Worm (Caenorhabditis elegans) whole organism, midembryonic: Measurements from ENCODE around the gene F45H10.2.

ENCODE experiments used
- T22C8.4 ChIP-seq: fragments of 200-800 bp; sonication (Bioruptor generic); IDR thresholded peaks from 2 replicates; pipeline ENCODE4 v1.3.6; 2022; ENCODE audit warnings: missing genetic modification characterization, missing compliant biosample characterization
- cog-1 ChIP-seq: sonication (generic microtip); optimal IDR thresholded peaks from 2 replicates; lab custom pipeline; 2016; ENCODE audit warnings: missing genetic modification characterization, missing compliant biosample characterization
- flt-1 ChIP-seq: fragments of 200-800 bp; sonication (Bioruptor generic); IDR thresholded peaks from 2 replicates; pipeline ENCODE4 v1.3.6; 2022; ENCODE audit warnings: missing genetic modification characterization, missing compliant biosample characterization
- klf-2 ChIP-seq: fragments of 200-800 bp; sonication (Bioruptor generic); conservative IDR thresholded peaks from 2 replicates; pipeline ENCODE4 v1.3.6; 2022; ENCODE audit warnings: missing genetic modification reagents, missing genetic modification characterization, missing compliant biosample characterization
- med-1 ChIP-seq: sonication (generic microtip); optimal IDR thresholded peaks from 2 replicates; lab custom pipeline; 2017; ENCODE audit warnings: missing genetic modification characterization, mild to moderate bottlenecking, missing compliant biosample characterization, antibody characterized with exemption, missing genetic modification reagents; ENCODE audit not compliant: insufficient read depth
- ref-1 ChIP-seq: fragments of 200-800 bp; sonication (Bioruptor generic); conservative IDR thresholded peaks from 2 replicates; pipeline ENCODE4 v1.3.6; 2022; ENCODE audit warnings: missing genetic modification reagents, missing genetic modification characterization, missing compliant biosample characterization
- tab-1 ChIP-seq: fragments of 200-800 bp; sonication (Bioruptor generic); IDR thresholded peaks from 2 replicates; pipeline ENCODE4 v1.3.6; 2022; ENCODE audit warnings: missing genetic modification characterization, missing compliant biosample characterization
- ztf-23 ChIP-seq: fragments of 200-800 bp; sonication (Bioruptor generic); IDR thresholded peaks from 2 replicates; pipeline ENCODE4 v1.3.6; 2022; ENCODE audit warnings: missing genetic modification reagents, missing genetic modification characterization, missing compliant biosample characterization
- ztf-29 ChIP-seq: fragments of 200-800 bp; sonication (Bioruptor generic); IDR thresholded peaks from 2 replicates; pipeline ENCODE4 v1.3.6; 2022; ENCODE audit warnings: missing genetic modification reagents, missing genetic modification characterization, missing compliant biosample characterization

Gene F45H10.2

DNA sequence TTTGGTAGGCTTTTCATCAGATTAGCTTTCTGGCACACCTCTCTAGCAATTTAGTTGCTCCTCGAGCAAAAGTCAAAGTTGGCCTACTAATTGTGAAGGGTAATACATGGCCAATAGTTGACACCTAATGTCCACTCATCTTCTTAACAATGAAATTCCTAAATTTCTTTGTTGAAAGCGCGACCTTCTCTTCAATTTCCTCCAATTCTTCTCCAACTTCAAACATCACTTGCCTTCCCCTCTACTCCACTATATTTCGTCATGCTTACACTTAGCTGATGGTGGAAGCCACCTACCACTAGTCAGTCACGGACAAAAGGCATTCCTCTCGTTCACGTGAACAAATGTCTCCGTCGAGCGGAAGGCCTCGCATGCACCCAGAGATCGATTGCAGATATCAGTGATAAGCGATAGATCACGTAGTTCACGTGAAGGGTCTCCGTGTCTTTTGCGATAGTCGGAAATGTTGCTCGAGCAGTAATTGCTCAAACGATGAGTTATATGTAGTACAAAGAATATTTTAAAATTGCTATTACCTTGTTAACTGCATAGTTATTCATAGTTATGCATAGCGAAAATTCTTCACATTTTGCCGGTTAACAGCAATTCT, 23.7 kb downstream of the F45H10.2 start, which contains the start of gene E01G4.3:
Gene E01G4.3 (minus strand): TSS at position 560 of the 610 bp plus-strand sequence.
- no peak for TF ChIP-seq tab-1 (GFP tag; lab: Robert Waterston, UW)
- no peak for TF ChIP-seq flt-1
- TF ChIP-seq klf-2 (GFP tag; lab: Robert Waterston, UW), result no peak
- no peak for TF ChIP-seq T22C8.4 (GFP tag; lab: Robert Waterston, UW)
- TF ChIP-seq cog-1, result no peak
- no peak for TF ChIP-seq ztf-29 (GFP tag; lab: Robert Waterston, UW)
- no peak for TF ChIP-seq ztf-23 (GFP tag; lab: Robert Waterston, UW)
- TF ChIP-seq med-1, result no peak
- TF ChIP-seq ref-1 (GFP tag; lab: Robert Waterston, UW), result no peak

DNA sequence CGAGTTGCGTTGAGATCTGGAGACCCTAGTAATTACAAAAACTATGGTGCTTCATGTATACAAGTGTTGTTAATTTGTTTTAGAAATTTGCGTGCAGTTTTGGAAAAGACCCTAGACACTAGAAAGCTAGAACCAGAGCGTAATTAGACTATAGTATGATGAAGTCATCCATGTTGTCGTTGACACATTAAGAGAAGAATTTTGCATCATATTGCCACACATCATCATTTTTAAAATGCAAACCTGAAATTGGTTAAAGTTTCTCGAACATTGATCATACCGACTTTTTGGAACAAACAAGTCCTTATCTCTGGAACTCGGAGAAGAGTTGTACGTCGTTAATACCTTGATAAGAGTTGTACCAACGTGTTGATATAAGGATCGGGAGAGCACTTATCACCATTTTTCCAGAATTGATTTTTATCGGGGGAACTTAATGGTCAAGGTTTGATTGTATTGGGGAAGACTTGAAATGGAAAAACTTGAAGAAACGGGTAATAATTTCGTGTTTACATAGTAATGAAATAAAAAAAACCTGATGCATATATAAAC, 24.9 kb downstream of the F45H10.2 start:
- TF ChIP-seq T22C8.4 (GFP tag; lab: Robert Waterston, UW) (no peak), ztf-29 (GFP tag; lab: Robert Waterston, UW) (no peak), ztf-23 (GFP tag; lab: Robert Waterston, UW) (no peak), med-1 (no peak), flt-1 (no peak), cog-1 (no peak), tab-1 (GFP tag; lab: Robert Waterston, UW) (no peak), klf-2 (GFP tag; lab: Robert Waterston, UW) (no peak)

DNA sequence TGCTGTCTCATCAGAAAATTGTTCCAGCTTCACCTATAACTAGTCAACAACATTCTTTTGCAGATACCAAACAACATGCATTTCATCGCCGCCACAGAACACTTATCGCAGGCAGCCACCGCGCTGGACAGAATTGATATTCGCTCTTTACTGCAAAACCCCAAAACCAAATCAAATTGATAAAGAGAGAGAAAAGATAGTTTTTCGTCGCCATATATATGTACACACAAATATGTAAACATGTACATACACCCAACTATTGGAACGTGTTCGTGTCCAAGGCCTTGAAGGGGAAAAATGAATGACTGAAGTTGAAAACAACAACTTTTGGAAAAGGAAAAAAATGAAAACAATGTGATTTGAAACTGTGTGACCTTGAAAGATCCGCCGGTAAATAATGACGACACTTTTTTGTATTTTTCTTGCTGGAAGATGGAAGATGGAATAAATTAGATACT, 27.4 kb downstream of the F45H10.2 start:
- no peak for TF ChIP-seq flt-1
- no peak for TF ChIP-seq tab-1 (GFP tag; lab: Robert Waterston, UW)
- no peak for TF ChIP-seq ref-1 (GFP tag; lab: Robert Waterston, UW)
- no peak for TF ChIP-seq cog-1
- no peak for TF ChIP-seq ztf-23 (GFP tag; lab: Robert Waterston, UW)
- no peak for TF ChIP-seq ztf-29 (GFP tag; lab: Robert Waterston, UW)
- no peak for TF ChIP-seq med-1
- TF ChIP-seq T22C8.4 (GFP tag; lab: Robert Waterston, UW), result no peak
- TF ChIP-seq klf-2 (GFP tag; lab: Robert Waterston, UW), result no peak

DNA sequence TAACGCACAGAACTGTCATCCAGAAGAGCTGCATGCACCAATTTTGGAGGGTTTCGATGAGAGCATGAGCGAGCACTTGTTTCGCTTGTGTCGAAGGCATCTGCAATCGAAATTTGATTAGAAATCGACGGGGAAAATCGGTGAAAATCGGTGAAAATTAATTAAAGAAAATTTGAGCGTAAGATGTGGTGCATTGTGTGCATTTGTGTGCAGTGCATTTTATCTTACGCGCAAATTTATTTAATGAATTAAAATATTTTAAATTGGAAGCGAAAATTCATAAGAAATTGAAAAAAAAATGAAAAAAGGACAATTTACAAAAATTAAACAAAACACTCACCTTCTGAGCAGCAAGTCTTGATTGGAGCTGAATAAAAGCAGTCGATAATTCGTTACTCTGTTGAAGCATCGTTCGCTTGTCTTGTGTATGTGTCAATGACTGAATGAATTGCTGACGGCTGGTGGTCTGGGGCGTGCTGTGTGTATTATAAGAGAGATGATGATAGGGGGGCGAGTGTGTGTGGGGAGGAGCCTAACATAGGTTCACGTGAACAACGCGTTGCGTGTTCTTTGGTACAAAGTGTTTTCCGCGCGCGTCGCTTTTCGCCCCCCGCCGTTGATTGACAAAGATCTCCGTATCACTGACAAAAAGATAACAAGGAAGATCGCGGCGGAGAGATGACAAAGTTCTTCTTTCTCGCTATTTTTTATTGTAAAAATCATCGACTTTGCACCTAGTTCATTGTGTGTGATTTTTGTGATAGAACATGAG, 31.1 kb downstream of the F45H10.2 start:
- TF ChIP-seq flt-1 (peak; percentile 69; the same call in 1 of the 2 replicates), cog-1 (peak; percentile 70), tab-1 (GFP tag; lab: Robert Waterston, UW) (no peak)

DNA sequence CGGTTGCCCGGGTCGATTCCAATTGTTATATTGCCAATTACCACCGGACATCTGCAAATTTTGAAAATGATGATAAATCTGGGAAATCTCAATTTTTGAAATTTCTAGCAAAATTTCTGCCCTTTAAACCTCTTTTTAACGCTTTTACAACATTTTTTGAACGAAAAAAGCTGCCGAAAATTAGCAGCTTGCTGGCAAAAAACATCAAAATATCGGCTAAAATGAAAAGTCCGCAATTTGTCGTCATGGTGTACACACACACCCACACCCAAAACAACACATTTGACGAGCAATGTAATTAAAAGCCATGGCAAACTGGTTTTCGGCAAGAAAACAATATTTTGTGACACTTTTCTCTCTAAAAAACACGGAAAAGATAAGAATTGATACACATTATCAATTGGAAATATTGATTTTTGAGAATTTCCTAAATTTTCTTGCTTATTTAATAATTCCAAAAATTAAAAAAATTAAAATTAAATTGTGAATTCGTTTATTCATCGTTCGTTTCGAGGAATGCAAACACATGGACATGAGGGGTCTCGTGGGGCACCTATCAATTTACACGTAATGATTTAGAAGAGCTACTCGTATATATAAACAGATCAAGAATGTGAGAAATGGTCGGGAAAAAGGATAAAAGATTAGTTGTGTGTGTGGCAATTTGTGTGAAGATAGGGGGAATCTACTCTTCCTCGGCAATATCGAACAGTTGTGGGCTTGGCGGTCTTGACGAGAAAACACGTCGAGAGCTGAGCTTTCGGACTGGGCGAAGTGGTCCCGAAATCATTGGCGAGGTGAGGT, 32.1 kb downstream of the F45H10.2 start, which contains the start of gene pqn-27:
Gene pqn-27 (minus strand): TSS at position 51 of the 804 bp plus-strand sequence.
- TF ChIP-seq cog-1 (peak; percentile 60), med-1 (no peak), tab-1 (GFP tag; lab: Robert Waterston, UW) (no peak), flt-1 (0 out of 2 replicates have a peak, but pooled peaks have one; percentile 6), klf-2 (GFP tag; lab: Robert Waterston, UW) (no peak), ref-1 (GFP tag; lab: Robert Waterston, UW) (0 out of 2 replicates have a peak, but pooled peaks have one; percentile 6), ztf-29 (GFP tag; lab: Robert Waterston, UW) (no peak), ztf-23 (GFP tag; lab: Robert Waterston, UW) (no peak), T22C8.4 (GFP tag; lab: Robert Waterston, UW) (no peak)

DNA sequence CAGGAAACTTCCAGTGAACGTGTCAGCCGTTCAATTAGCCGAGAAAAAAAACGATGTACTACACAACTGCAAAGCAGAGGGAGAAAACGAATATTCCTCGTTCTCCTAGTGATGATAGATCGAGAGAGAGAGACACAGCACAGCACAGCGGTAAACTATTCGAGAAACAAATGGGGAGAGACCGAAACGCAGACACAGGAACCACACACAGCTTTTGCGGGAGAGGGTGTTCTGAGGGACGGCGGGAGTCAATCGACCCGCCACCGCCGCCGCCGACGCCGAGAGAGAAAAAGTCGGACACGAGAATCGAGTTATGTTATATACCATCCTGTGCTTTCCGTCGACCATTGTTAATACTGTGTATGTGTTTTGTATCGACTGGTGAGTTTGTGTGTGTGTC, 36.2 kb downstream of the F45H10.2 start:
- TF ChIP-seq T22C8.4 (GFP tag; lab: Robert Waterston, UW) (no peak), med-1 (no peak), ztf-29 (GFP tag; lab: Robert Waterston, UW) (no peak), tab-1 (GFP tag; lab: Robert Waterston, UW) (no peak), flt-1 (no peak), ztf-23 (GFP tag; lab: Robert Waterston, UW) (0 out of 2 replicates have a peak, but pooled peaks have one; percentile 9)

DNA sequence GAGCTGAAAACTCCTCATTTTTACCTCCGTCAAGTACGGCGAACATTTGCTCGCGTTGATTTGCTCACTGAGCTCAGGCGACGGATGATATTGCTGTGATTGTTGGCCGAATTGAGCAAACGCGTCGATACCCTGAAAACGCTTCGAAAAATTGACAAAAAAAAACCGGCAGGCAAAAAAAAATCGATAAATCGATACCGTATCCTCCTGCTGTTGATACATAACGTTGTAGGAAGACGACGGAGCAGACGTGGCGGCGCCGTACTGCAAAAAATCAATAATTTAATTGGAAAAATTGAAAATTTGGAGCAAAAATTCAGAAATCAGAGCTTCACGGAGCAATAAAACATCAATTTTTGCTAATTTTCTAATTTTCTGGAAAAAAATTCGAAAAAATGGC, 38.0 kb downstream of the F45H10.2 start:
- peak; percentile 57 for TF ChIP-seq T22C8.4 (GFP tag; lab: Robert Waterston, UW)
- no peak for TF ChIP-seq tab-1 (GFP tag; lab: Robert Waterston, UW)

DNA sequence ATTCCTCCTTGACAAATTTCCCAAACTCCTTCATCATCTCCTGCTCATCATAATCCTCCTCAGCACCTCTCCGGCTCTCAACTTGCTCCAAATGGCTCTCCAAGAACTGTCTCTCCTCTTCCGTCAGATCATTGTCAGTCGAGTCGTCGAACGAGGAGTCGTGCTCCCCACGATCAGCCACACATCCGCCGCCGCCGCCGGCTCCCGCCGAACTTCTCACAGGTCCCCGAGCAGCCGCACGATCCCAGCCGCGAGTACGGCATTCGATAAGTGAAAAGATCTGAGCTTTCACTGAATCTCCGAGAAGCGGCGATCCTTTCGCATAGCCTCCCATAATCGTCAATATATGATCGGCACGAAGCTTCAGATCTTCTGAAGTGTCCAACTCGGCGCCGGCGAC, 41.5 kb downstream of the F45H10.2 start:
- no peak for TF ChIP-seq T22C8.4 (GFP tag; lab: Robert Waterston, UW)
- no peak for TF ChIP-seq tab-1 (GFP tag; lab: Robert Waterston, UW)
- no peak for TF ChIP-seq klf-2 (GFP tag; lab: Robert Waterston, UW)
- no peak for TF ChIP-seq ztf-29 (GFP tag; lab: Robert Waterston, UW)
- no peak for TF ChIP-seq ref-1 (GFP tag; lab: Robert Waterston, UW)
- TF ChIP-seq cog-1, result no peak
- no peak for TF ChIP-seq flt-1

DNA sequence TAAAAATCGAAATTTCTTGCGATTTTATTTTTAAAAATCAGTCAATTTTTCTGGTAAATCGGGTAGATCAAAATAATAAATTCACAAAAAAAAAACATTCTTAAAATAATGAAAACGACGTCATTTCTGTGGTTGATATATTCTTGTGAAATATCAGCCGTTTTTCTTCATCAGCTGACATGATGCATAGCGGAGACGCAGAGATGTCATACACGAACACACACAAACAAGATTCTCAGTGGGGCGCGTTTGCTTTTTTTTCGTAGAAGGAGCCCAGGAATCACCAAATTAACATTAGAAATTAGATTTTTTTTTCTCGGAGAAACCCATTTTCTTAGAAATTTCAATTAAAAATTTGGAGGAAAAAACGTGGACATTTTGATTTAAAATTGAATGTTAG, 45.2 kb downstream of the F45H10.2 start:
- TF ChIP-seq T22C8.4 (GFP tag; lab: Robert Waterston, UW) (no peak), cog-1 (peak; percentile 76), ztf-23 (GFP tag; lab: Robert Waterston, UW) (no peak), tab-1 (GFP tag; lab: Robert Waterston, UW) (no peak), flt-1 (0 out of 2 replicates have a peak, but pooled peaks have one; percentile 46)
